Worm (Caenorhabditis elegans) whole organism, L1 larva: ENCODE data around the gene gadr-2.

Experiments
- C04F5.9 ChIP-seq: sonication (generic microtip); optimal IDR thresholded peaks from 2 replicates; lab custom pipeline; 2016; ENCODE audit warnings: missing genetic modification characterization, missing compliant biosample characterization
- C16A3.4 ChIP-seq: fragments of 150-350 bp; optimal IDR thresholded peaks from 2 replicates; lab custom pipeline; 2014; ENCODE audit warnings: missing biosample characterization, missing genetic modification characterization
- C34B4.2 ChIP-seq: sonication (generic microtip); optimal IDR thresholded peaks from 2 replicates; lab custom pipeline; 2017; ENCODE audit warnings: mild to moderate bottlenecking, missing genetic modification characterization, missing compliant biosample characterization
- F16B12.6 ChIP-seq: fragments of 150-350 bp; optimal IDR thresholded peaks from 2 replicates; lab custom pipeline; 2014; ENCODE audit warnings: missing biosample characterization, missing genetic modification characterization
- aha-1 ChIP-seq: fragments of 150-350 bp; optimal IDR thresholded peaks from 2 replicates; lab custom pipeline; 2014; ENCODE audit warnings: missing biosample characterization, missing genetic modification characterization
- aly-2 ChIP-seq: fragments of 150-350 bp; optimal IDR thresholded peaks from 2 replicates; lab custom pipeline; 2014; ENCODE audit warnings: missing biosample characterization, missing genetic modification characterization
- ama-1 ChIP-seq: fragments of 150-350 bp; optimal IDR thresholded peaks from 2 replicates; lab custom pipeline; 2014
- blmp-1 ChIP-seq: fragments of 150-350 bp; optimal IDR thresholded peaks from 2 replicates; lab custom pipeline; 2014; ENCODE audit warnings: missing biosample characterization, missing genetic modification characterization
- ceh-63 ChIP-seq: fragments of 200-800 bp; sonication (Bioruptor generic); optimal IDR thresholded peaks from 2 replicates; lab custom pipeline; 2018; ENCODE audit warnings: mild to moderate bottlenecking, missing genetic modification characterization, missing compliant biosample characterization
- ceh-8 ChIP-seq: fragments of 200-800 bp; sonication (Bioruptor generic); optimal IDR thresholded peaks from 2 replicates; lab custom pipeline; 2018; ENCODE audit warnings: mild to moderate bottlenecking, missing genetic modification characterization, moderate library complexity, missing compliant biosample characterization
- ceh-90 ChIP-seq: sonication (generic microtip); optimal IDR thresholded peaks from 2 replicates; lab custom pipeline; 2016; ENCODE audit warnings: missing genetic modification characterization, missing compliant biosample characterization
- dsc-1 ChIP-seq: sonication (generic microtip); optimal IDR thresholded peaks from 2 replicates; lab custom pipeline; 2016; ENCODE audit warnings: mild to moderate bottlenecking, missing genetic modification characterization, missing compliant biosample characterization
- efl-3 ChIP-seq: fragments of 200-800 bp; sonication (Bioruptor generic); optimal IDR thresholded peaks from 2 replicates; lab custom pipeline; 2018; ENCODE audit warnings: mild to moderate bottlenecking, missing genetic modification characterization, missing compliant biosample characterization
- egl-13 ChIP-seq: sonication (generic microtip); optimal IDR thresholded peaks from 2 replicates; lab custom pipeline; 2016; ENCODE audit warnings: missing genotype, missing genetic modification reagents, missing genetic modification characterization, missing compliant biosample characterization
- egl-27 ChIP-seq, 2 experiments: fragments of 150-350 bp in 1 of 2; sonication (generic microtip); optimal IDR thresholded peaks; 3 replicates each; lab custom pipeline; 2017 to 2018; ENCODE audit warnings: missing biosample characterization in 2 of 2, missing genetic modification characterization in 2 of 2, missing genetic modification reagents in 2 of 2
- elt-3 ChIP-seq, 6 experiments: fragments of 150-350 bp in 1 of 6; sonication (generic microtip); optimal IDR thresholded peaks; 2 replicates each; lab custom pipeline; 2017 to 2018; ENCODE audit warnings: missing biosample characterization in 6 of 6, missing genetic modification characterization in 6 of 6, inconsistent platforms in 1 of 6
- fkh-4 ChIP-seq: sonication (generic microtip); optimal IDR thresholded peaks from 2 replicates; lab custom pipeline; 2016; ENCODE audit warnings: missing compliant biosample characterization, missing genetic modification characterization, borderline replicate concordance
- fkh-8 ChIP-seq: sonication (generic microtip); optimal IDR thresholded peaks from 2 replicates; lab custom pipeline; 2016; ENCODE audit warnings: mild to moderate bottlenecking, missing genetic modification characterization, missing compliant biosample characterization
- fos-1 ChIP-seq: fragments of 150-350 bp; optimal IDR thresholded peaks from 2 replicates; lab custom pipeline; 2014; ENCODE audit warnings: missing biosample characterization, missing genetic modification characterization
- hlh-17 ChIP-seq: fragments of 200-800 bp; sonication (Bioruptor generic); optimal IDR thresholded peaks from 2 replicates; lab custom pipeline; 2018; ENCODE audit warnings: missing genetic modification characterization, mild to moderate bottlenecking, missing compliant biosample characterization, moderate library complexity, borderline replicate concordance
- hlh-4 ChIP-seq: sonication (generic microtip); optimal IDR thresholded peaks from 2 replicates; lab custom pipeline; 2016; ENCODE audit warnings: mild to moderate bottlenecking, missing genetic modification characterization, missing compliant biosample characterization
- irx-1 ChIP-seq: sonication (generic microtip); optimal IDR thresholded peaks from 2 replicates; lab custom pipeline; 2016; ENCODE audit warnings: missing genetic modification characterization, missing compliant biosample characterization
- jun-1 ChIP-seq: fragments of 150-350 bp; optimal IDR thresholded peaks from 2 replicates; lab custom pipeline; 2014; ENCODE audit warnings: missing biosample characterization, missing genetic modification reagents, missing genetic modification characterization
- lin-13 ChIP-seq: fragments of 150-350 bp; optimal IDR thresholded peaks from 2 replicates; lab custom pipeline; 2014; ENCODE audit warnings: missing biosample characterization, missing genetic modification reagents, missing genetic modification characterization
- lin-15B ChIP-seq: fragments of 150-350 bp; sonication (generic microtip); optimal IDR thresholded peaks from 3 replicates; lab custom pipeline; 2014; ENCODE audit warnings: missing biosample characterization, missing genetic modification characterization
- lin-39 ChIP-seq: fragments of 150-350 bp; optimal IDR thresholded peaks from 2 replicates; lab custom pipeline; 2014; ENCODE audit warnings: missing biosample characterization, missing genetic modification reagents, missing genetic modification characterization
- lir-3 ChIP-seq: sonication (generic microtip); optimal IDR thresholded peaks from 2 replicates; lab custom pipeline; 2016; ENCODE audit warnings: mild to moderate bottlenecking, missing genetic modification characterization, moderate library complexity, missing compliant biosample characterization; ENCODE audit not compliant: poor library complexity
- lsy-2 ChIP-seq, 2 experiments: fragments of 150-350 bp; optimal IDR thresholded peaks; 2 replicates each; lab custom pipeline; 2014; ENCODE audit warnings: missing biosample characterization in 2 of 2, missing genetic modification characterization in 2 of 2
- mef-2 ChIP-seq: fragments of 150-350 bp; optimal IDR thresholded peaks from 2 replicates; lab custom pipeline; 2014; ENCODE audit warnings: missing biosample characterization, missing genetic modification characterization
- mep-1 ChIP-seq: fragments of 150-350 bp; optimal IDR thresholded peaks from 2 replicates; lab custom pipeline; 2014; ENCODE audit warnings: missing biosample characterization, missing genetic modification characterization
- nhr-11 ChIP-seq: fragments of 150-350 bp; optimal IDR thresholded peaks from 2 replicates; lab custom pipeline; 2014; ENCODE audit warnings: missing biosample characterization, missing genetic modification characterization
- nhr-19 ChIP-seq: fragments of 200-800 bp; sonication (Bioruptor generic); conservative IDR thresholded peaks from 2 replicates; pipeline ENCODE4 v1.3.6; 2022; ENCODE audit warnings: missing genetic modification characterization, missing compliant biosample characterization
- nhr-20 ChIP-seq: sonication (generic microtip); optimal IDR thresholded peaks from 2 replicates; lab custom pipeline; 2016; ENCODE audit warnings: mild to moderate bottlenecking, missing genetic modification characterization, missing compliant biosample characterization
- nhr-28 ChIP-seq: fragments of 150-350 bp; optimal IDR thresholded peaks from 2 replicates; lab custom pipeline; 2014; ENCODE audit warnings: missing biosample characterization, missing genetic modification characterization
- nhr-47 ChIP-seq: sonication (generic microtip); optimal IDR thresholded peaks from 2 replicates; lab custom pipeline; 2016; ENCODE audit warnings: mild to moderate bottlenecking, missing genetic modification characterization, moderate library complexity, missing compliant biosample characterization
- nhr-71 ChIP-seq: sonication (generic microtip); optimal IDR thresholded peaks from 2 replicates; lab custom pipeline; 2016; ENCODE audit warnings: mild to moderate bottlenecking, missing genetic modification characterization, moderate library complexity, missing compliant biosample characterization
- nhr-76 ChIP-seq: sonication (generic microtip); optimal IDR thresholded peaks from 2 replicates; lab custom pipeline; 2017; ENCODE audit warnings: missing biosample characterization, missing genetic modification characterization
- pag-3 ChIP-seq: sonication (generic microtip); optimal IDR thresholded peaks from 2 replicates; lab custom pipeline; 2017; ENCODE audit warnings: missing genetic modification characterization, mild to moderate bottlenecking, missing compliant biosample characterization, antibody characterized with exemption, borderline replicate concordance; ENCODE audit not compliant: insufficient read depth
- pax-3 ChIP-seq: fragments of 200-800 bp; sonication (Bioruptor generic); optimal IDR thresholded peaks from 2 replicates; lab custom pipeline; 2018; ENCODE audit warnings: mild to moderate bottlenecking, missing genetic modification characterization, moderate library complexity, missing compliant biosample characterization
- pqm-1 ChIP-seq: sonication (generic microtip); optimal IDR thresholded peaks from 3 replicates; lab custom pipeline; 2017; ENCODE audit warnings: missing biosample characterization, missing genetic modification characterization
- rnt-1 ChIP-seq: sonication (generic microtip); optimal IDR thresholded peaks from 2 replicates; lab custom pipeline; 2016; ENCODE audit warnings: mild to moderate bottlenecking, missing genetic modification characterization, moderate library complexity, missing compliant biosample characterization
- skn-1 ChIP-seq: fragments of 150-350 bp; optimal IDR thresholded peaks from 2 replicates; lab custom pipeline; 2014; ENCODE audit warnings: missing biosample characterization, missing genetic modification characterization
- snu-23 ChIP-seq: sonication (generic microtip); optimal IDR thresholded peaks from 2 replicates; lab custom pipeline; 2016; ENCODE audit warnings: missing genetic modification characterization, missing compliant biosample characterization
- sox-4 ChIP-seq: sonication (generic microtip); optimal IDR thresholded peaks from 2 replicates; lab custom pipeline; 2016; ENCODE audit warnings: missing genetic modification characterization, missing compliant biosample characterization
- sup-37 ChIP-seq: fragments of 200-800 bp; sonication (Bioruptor generic); optimal IDR thresholded peaks from 2 replicates; lab custom pipeline; 2018; ENCODE audit warnings: mild to moderate bottlenecking, missing genetic modification characterization, missing compliant biosample characterization
- swsn-7 ChIP-seq: sonication (generic microtip); optimal IDR thresholded peaks from 2 replicates; lab custom pipeline; 2016; ENCODE audit warnings: missing genetic modification characterization, missing compliant biosample characterization
- tlp-1 ChIP-seq: fragments of 150-350 bp; optimal IDR thresholded peaks from 2 replicates; lab custom pipeline; 2014; ENCODE audit warnings: missing biosample characterization, missing genetic modification characterization
- unc-30 ChIP-seq: sonication (generic microtip); optimal IDR thresholded peaks from 2 replicates; lab custom pipeline; 2017; ENCODE audit warnings: missing biosample characterization, missing genetic modification characterization
- unc-62 ChIP-seq: fragments of 150-350 bp; optimal IDR thresholded peaks from 2 replicates; lab custom pipeline; 2014; ENCODE audit warnings: missing biosample characterization, missing genetic modification reagents, missing genetic modification characterization
- unc-98 ChIP-seq: fragments of 200-800 bp; sonication (Bioruptor generic); IDR thresholded peaks from 2 replicates; pipeline ENCODE4 v1.3.6; 2022; ENCODE audit warnings: missing genetic modification characterization, missing compliant biosample characterization
- vab-15 ChIP-seq: sonication (generic microtip); optimal IDR thresholded peaks from 2 replicates; lab custom pipeline; 2017; ENCODE audit warnings: missing genotype, mild to moderate bottlenecking, missing genetic modification characterization, missing compliant biosample characterization
- zip-4 ChIP-seq: fragments of 200-800 bp; sonication (Bioruptor generic); optimal IDR thresholded peaks from 2 replicates; lab custom pipeline; 2018; ENCODE audit warnings: mild to moderate bottlenecking, missing genetic modification characterization, moderate library complexity, missing compliant biosample characterization
- ztf-11 ChIP-seq, 2 experiments: sonication (generic microtip); optimal IDR thresholded peaks; 2 replicates each; lab custom pipeline; 2016 to 2017; ENCODE audit warnings: missing genetic modification characterization in 2 of 2, missing biosample characterization in 1 of 2, missing compliant biosample characterization in 1 of 2

gadr-2 gene

DNA sequence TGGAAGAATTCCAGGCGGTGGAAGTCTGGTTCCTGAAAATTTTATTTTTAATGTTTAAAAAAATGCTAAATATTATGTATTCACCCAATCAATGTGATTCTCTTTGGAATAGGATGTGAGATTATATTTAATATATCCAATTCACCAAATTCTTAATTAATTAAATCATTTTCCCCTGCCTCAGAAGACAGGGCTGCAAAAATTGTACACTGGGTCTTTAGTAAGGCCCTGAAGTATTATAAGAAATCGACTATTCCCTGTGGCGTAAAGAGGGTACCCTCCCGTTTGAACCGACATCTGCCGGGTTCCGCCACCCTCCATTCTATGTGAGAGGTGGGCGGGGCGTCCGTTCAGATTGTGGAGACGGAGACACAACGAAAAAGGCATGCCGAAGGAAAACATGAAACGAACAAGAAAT lies 26.3 kb upstream of the gadr-2 start:
- peak; percentile 56 for TF ChIP-seq blmp-1 (tag; lab: Kevin White, UChicago)
- peak; percentile 72 for TF ChIP-seq egl-13 (tag; lab: Kevin White, UChicago)
- peak; percentile 85 for TF ChIP-seq irx-1 (tag; lab: Kevin White, UChicago)
- TF ChIP-seq fkh-8 (tag; lab: Kevin White, UChicago): peak; percentile 84
- no peak for TF ChIP-seq ceh-90
- no peak for TF ChIP-seq ceh-63
- TF ChIP-seq zip-4 (GFP tag; lab: Kevin White, UChicago): peak; percentile 63
- TF ChIP-seq lin-39: peak; percentile 82
- no peak for TF ChIP-seq hlh-17
- no peak for TF ChIP-seq nhr-28 (tag; lab: Kevin White, UChicago)
- peak; percentile 52 for TF ChIP-seq jun-1 (tag; lab: Kevin White, UChicago)
- peak; percentile 74 for TF ChIP-seq mep-1 (tag; lab: Kevin White, UChicago)
- peak; percentile 91 for TF ChIP-seq dsc-1 (tag; lab: Kevin White, UChicago)
- TF ChIP-seq skn-1 (tag; lab: Kevin White, UChicago): peak; percentile 59
- peak; percentile 64 for TF ChIP-seq F16B12.6 (tag; lab: Kevin White, UChicago)
- no peak for TF ChIP-seq unc-30 (tag; lab: Kevin White, UChicago)
- TF ChIP-seq lin-15B (tag; lab: Kevin White, UChicago): peak; percentile 45
- no peak for TF ChIP-seq nhr-76 (tag; lab: Kevin White, UChicago)
- peak; percentile 87 for TF ChIP-seq ama-1 (lab: Kevin White, UChicago)
- TF ChIP-seq nhr-20 (tag; lab: Kevin White, UChicago): peak; percentile 89
- peak; percentile 70 for TF ChIP-seq lin-13 (GFP tag; lab: Kevin White, UChicago)
- TF ChIP-seq ceh-8: peak; percentile 85
- peak; percentile 48 for TF ChIP-seq mef-2 (tag; lab: Kevin White, UChicago)
- peak; percentile 65 for TF ChIP-seq C16A3.4 (tag; lab: Kevin White, UChicago)
- peak; percentile 13 for TF ChIP-seq fkh-4 (tag; lab: Kevin White, UChicago)
- no peak for TF ChIP-seq tlp-1 (tag; lab: Kevin White, UChicago)
- no peak for TF ChIP-seq unc-62 (GFP tag; lab: Kevin White, UChicago)
- TF ChIP-seq lsy-2 (tag; optimal IDR thresholded peaks at IDR 0.05; lab: Kevin White, UChicago): peak; percentile 72 to 80
- peak in 1 of 2 experiments; percentile 84 for TF ChIP-seq ztf-11 (tag; optimal IDR thresholded peaks at IDR 0.05; lab: Kevin White, UChicago)
- peak; percentile 17 for TF ChIP-seq nhr-11 (tag; lab: Kevin White, UChicago)
- no peak for TF ChIP-seq pag-3
- no peak for TF ChIP-seq aha-1
- peak; percentile 36 for TF ChIP-seq efl-3 (GFP tag; lab: Kevin White, UChicago)
- peak; percentile 84 for TF ChIP-seq rnt-1 (tag; lab: Kevin White, UChicago)
- peak; percentile 67 for TF ChIP-seq sup-37
- TF ChIP-seq lir-3: peak; percentile 55
- peak in 5 of 6 experiments; percentile 31 to 61 (median 47) for TF ChIP-seq elt-3 (tag; optimal IDR thresholded peaks at IDR 0.05; lab: Kevin White, UChicago)
- peak; percentile 95 for TF ChIP-seq nhr-47
- peak in 1 of 2 experiments; percentile 2 for TF ChIP-seq egl-27 (tag; optimal IDR thresholded peaks at IDR 0.05; lab: Kevin White, UChicago)
- no peak for TF ChIP-seq hlh-4 (tag; lab: Kevin White, UChicago)
- TF ChIP-seq pax-3: peak; percentile 67
- TF ChIP-seq C04F5.9 (tag; lab: Kevin White, UChicago): peak; percentile 62
- TF ChIP-seq C34B4.2 (tag; lab: Kevin White, UChicago): no peak
- peak; percentile 87 for TF ChIP-seq nhr-19 (GFP tag; lab: Robert Waterston, UW)
- TF ChIP-seq swsn-7: peak; percentile 93
- TF ChIP-seq pqm-1 (tag; lab: Kevin White, UChicago): no peak
- TF ChIP-seq unc-98 (GFP tag; lab: Robert Waterston, UW): no peak
- TF ChIP-seq sox-4 (tag; lab: Kevin White, UChicago): peak; percentile 63
- peak; percentile 92 for TF ChIP-seq snu-23
- TF ChIP-seq aly-2: peak; percentile 89
- TF ChIP-seq fos-1 (tag; lab: Kevin White, UChicago): peak; percentile 63
- no peak for TF ChIP-seq vab-15 (tag; lab: Kevin White, UChicago)
- TF ChIP-seq nhr-71: peak; percentile 95
